Worm (Caenorhabditis elegans) whole organism, L4/young adult: ENCODE data around the gene F44F4.15.

Source experiments
- dao-5 ChIP-seq: sonication (generic microtip); optimal IDR thresholded peaks from 2 replicates; lab custom pipeline; 2016; ENCODE audit warnings: missing genotype, missing genetic modification characterization, moderate library complexity, missing compliant biosample characterization
- him-1 ChIP-seq: sonication (generic microtip); optimal IDR thresholded peaks from 2 replicates; lab custom pipeline; 2016; ENCODE audit warnings: missing genotype, missing genetic modification reagents, missing genetic modification characterization, missing compliant biosample characterization

- no peak for TF ChIP-seq him-1 (tag; lab: Kevin White, UChicago)
- no peak for TF ChIP-seq dao-5
These were observed 11.5 kb downstream of the F44F4.15 start, which contains the start of gene metr-1 for ce11 chrII:10925804-10926570.
